Fruit fly (Drosophila melanogaster) whole organism, embryonic: ENCODE results near the gene InR.

Source experiments
- ATbp ChIP-seq: fragments of 200-800 bp; sonication (Bioruptor generic); optimal IDR thresholded peaks from 2 replicates; lab custom pipeline; 2017; ENCODE audit warnings: missing biosample characterization, mild to moderate bottlenecking, missing genetic modification characterization, missing genetic modification reagents
- Ada2b ChIP-seq: fragments of 200-800 bp; sonication (Bioruptor generic); IDR thresholded peaks from 2 replicates; pipeline ENCODE4 v1.3.6; 2022; ENCODE audit warnings: missing biosample characterization, missing genetic modification characterization
- Asciz ChIP-seq: fragments of 200-800 bp; sonication (Bioruptor generic); optimal IDR thresholded peaks from 2 replicates; lab custom pipeline; 2017; ENCODE audit warnings: missing biosample characterization, mild to moderate bottlenecking, missing genetic modification characterization, missing genetic modification reagents
- Awh ChIP-seq: fragments of 200-800 bp; sonication (Bioruptor generic); IDR thresholded peaks from 2 replicates; pipeline ENCODE4, ENCODE4 v1.3.6; 2022; ENCODE audit warnings: missing biosample characterization, missing genetic modification characterization
- Blimp-1 ChIP-seq: fragments of 200-800 bp; sonication (Bioruptor generic); optimal IDR thresholded peaks from 3 replicates; lab custom pipeline; 2018; ENCODE audit warnings: missing biosample characterization, missing genetic modification characterization, mild to moderate bottlenecking, moderate library complexity, missing genetic modification reagents
- CG10209 ChIP-seq: fragments of 200-800 bp; sonication (Bioruptor generic); optimal IDR thresholded peaks from 3 replicates; lab custom pipeline; 2017; ENCODE audit warnings: missing biosample characterization, mild to moderate bottlenecking, missing genetic modification characterization, missing genetic modification reagents
- CG10274 ChIP-seq: fragments of 200-800 bp; sonication (Bioruptor generic); optimal IDR thresholded peaks from 3 replicates; lab custom pipeline; 2017; ENCODE audit warnings: missing biosample characterization, mild to moderate bottlenecking, missing genetic modification characterization
- CG12219 ChIP-seq: fragments of 200-800 bp; sonication (Bioruptor generic); optimal IDR thresholded peaks from 3 replicates; lab custom pipeline; 2018; ENCODE audit warnings: missing biosample characterization, mild to moderate bottlenecking, missing genetic modification characterization
- CG12391 ChIP-seq: fragments of 200-800 bp; sonication (Bioruptor generic); optimal IDR thresholded peaks from 3 replicates; lab custom pipeline; 2018; ENCODE audit warnings: missing biosample characterization, mild to moderate bottlenecking, missing genetic modification characterization, moderate library complexity
- CG14014 ChIP-seq: fragments of 200-800 bp; sonication (Bioruptor generic); IDR thresholded peaks from 2 replicates; pipeline ENCODE4 v1.3.6; 2022; ENCODE audit warnings: missing biosample characterization, missing genetic modification characterization
- CG14050 ChIP-seq: fragments of 200-800 bp; sonication (Bioruptor generic); IDR thresholded peaks from 3 replicates; pipeline ENCODE4 v1.3.6; 2022; ENCODE audit warnings: missing biosample characterization, missing genetic modification characterization
- CG1529 ChIP-seq: fragments of 200-800 bp; sonication (Bioruptor generic); optimal IDR thresholded peaks from 3 replicates; lab custom pipeline; 2018; ENCODE audit warnings: missing biosample characterization, missing genetic modification characterization
- CG15514 ChIP-seq: fragments of 200-800 bp; sonication (Bioruptor generic); optimal IDR thresholded peaks from 3 replicates; lab custom pipeline; 2017; ENCODE audit warnings: missing biosample characterization, missing genetic modification characterization, mild to moderate bottlenecking, moderate library complexity, missing genetic modification reagents
- CG17359 ChIP-seq: fragments of 200-800 bp; sonication (Bioruptor generic); optimal IDR thresholded peaks from 3 replicates; lab custom pipeline; 2018; ENCODE audit warnings: missing biosample characterization, mild to moderate bottlenecking, missing genetic modification characterization, moderate library complexity
- CG2712 ChIP-seq: fragments of 200-800 bp; optimal IDR thresholded peaks from 3 replicates; lab custom pipeline; 2019; ENCODE audit warnings: missing biosample characterization, mild to moderate bottlenecking, missing genetic modification characterization, moderate library complexity
- CG31388 ChIP-seq: fragments of 200-800 bp; sonication (Bioruptor generic); optimal IDR thresholded peaks from 2 replicates; lab custom pipeline; 2016; ENCODE audit warnings: missing biosample characterization, missing genetic modification characterization
- CG3847 ChIP-seq: fragments of 200-800 bp; sonication (Bioruptor generic); IDR thresholded peaks from 2 replicates; pipeline ENCODE4 v1.3.6; 2022; ENCODE audit warnings: missing biosample characterization, missing genetic modification characterization
- CG43689 ChIP-seq: fragments of 200-800 bp; sonication (Bioruptor generic); IDR thresholded peaks from 2 replicates; pipeline ENCODE4 v1.3.6; 2022; ENCODE audit warnings: missing biosample characterization, missing genetic modification characterization
- CG8290 ChIP-seq, 3 experiments: fragments of 200-800 bp; sonication (Bioruptor generic); optimal IDR thresholded peaks; 2 replicates each; lab custom pipeline; 2016 to 2019; ENCODE audit warnings: missing biosample characterization in 3 of 3, missing genetic modification characterization in 3 of 3, mild to moderate bottlenecking in 2 of 3, moderate library complexity in 1 of 3
- CG8388 ChIP-seq: fragments of 200-800 bp; sonication (Bioruptor generic); optimal IDR thresholded peaks from 2 replicates; lab custom pipeline; 2019; ENCODE audit warnings: missing biosample characterization, mild to moderate bottlenecking, missing genetic modification characterization, moderate library complexity
- Dfd ChIP-seq, 2 experiments: fragments of >200 bp; optimal IDR thresholded peaks; 2 replicates each; lab custom pipeline; 2017; ENCODE audit warnings: missing biosample characterization in 2 of 2, missing genetic modification characterization in 2 of 2
- Drgx ChIP-seq: fragments of 200-800 bp; sonication (Bioruptor generic); IDR thresholded peaks from 2 replicates; pipeline ENCODE4 v1.3.6; 2022; ENCODE audit warnings: missing biosample characterization, missing genetic modification characterization
- Max ChIP-seq: fragments of 200-800 bp; sonication (Bioruptor generic); optimal IDR thresholded peaks from 2 replicates; lab custom pipeline; 2016; ENCODE audit warnings: missing biosample characterization, mild to moderate bottlenecking, missing genetic modification characterization
- Oli ChIP-seq: fragments of 200-800 bp; sonication (Bioruptor generic); optimal IDR thresholded peaks from 2 replicates; lab custom pipeline; 2018; ENCODE audit warnings: missing biosample characterization, mild to moderate bottlenecking, missing genetic modification characterization, moderate library complexity
- Rfx ChIP-seq: fragments of 200-800 bp; sonication (Bioruptor generic); IDR thresholded peaks from 2 replicates; pipeline ENCODE4 v1.3.6; 2022; ENCODE audit warnings: missing biosample characterization, missing genetic modification characterization
- Six4 ChIP-seq: fragments of 200-800 bp; sonication (Bioruptor generic); optimal IDR thresholded peaks from 2 replicates; lab custom pipeline; 2016; ENCODE audit warnings: missing biosample characterization, missing genetic modification characterization
- Sox102F ChIP-seq: fragments of 200-800 bp; sonication (Bioruptor generic); optimal IDR thresholded peaks from 2 replicates; lab custom pipeline; 2018; ENCODE audit warnings: missing biosample characterization, mild to moderate bottlenecking, missing genetic modification characterization, moderate library complexity
- Xbp1 ChIP-seq: fragments of 200-800 bp; sonication (Bioruptor generic); optimal IDR thresholded peaks from 3 replicates; lab custom pipeline; 2016; ENCODE audit warnings: missing biosample characterization, mild to moderate bottlenecking, missing genetic modification characterization
- dmrt99B ChIP-seq: fragments of 200-800 bp; sonication (Bioruptor generic); optimal IDR thresholded peaks from 2 replicates; lab custom pipeline; 2018; ENCODE audit warnings: missing biosample characterization, mild to moderate bottlenecking, missing genetic modification characterization, moderate library complexity
- dysf ChIP-seq: fragments of 200-800 bp; sonication (Bioruptor generic); IDR thresholded peaks from 3 replicates; pipeline ENCODE4 v1.3.6; 2022; ENCODE audit warnings: missing biosample characterization, missing genetic modification characterization
- fd3F ChIP-seq: fragments of 200-800 bp; sonication (Bioruptor generic); optimal IDR thresholded peaks from 2 replicates; lab custom pipeline; 2018; ENCODE audit warnings: missing biosample characterization, mild to moderate bottlenecking, missing genetic modification characterization, moderate library complexity
- gem ChIP-seq: fragments of 200-800 bp; sonication (Bioruptor generic); optimal IDR thresholded peaks from 2 replicates; lab custom pipeline; 2019; ENCODE audit warnings: missing biosample characterization, mild to moderate bottlenecking, missing genetic modification characterization, moderate library complexity
- gsb-n ChIP-seq: fragments of 200-800 bp; sonication (Bioruptor generic); optimal IDR thresholded peaks from 3 replicates; lab custom pipeline; 2018; ENCODE audit warnings: missing biosample characterization, mild to moderate bottlenecking, missing genetic modification characterization
- hkb ChIP-seq, 2 experiments: fragments of 200-800 bp in 1 of 2; fragments of >200 bp in 1 of 2; sonication (Bioruptor generic) in 1 of 2; IDR thresholded peaks in 1 of 2; optimal IDR thresholded peaks in 1 of 2; 2 replicates each; pipeline versions ENCODE4 v1.3.6 to Lab custom; 2017 to 2022; ENCODE audit warnings: missing biosample characterization in 1 of 2, missing genetic modification characterization in 1 of 2
- nau ChIP-seq: fragments of 200-800 bp; sonication (Bioruptor generic); optimal IDR thresholded peaks from 3 replicates; lab custom pipeline; 2017; ENCODE audit warnings: missing biosample characterization, mild to moderate bottlenecking, missing genetic modification characterization, missing genetic modification reagents
- pan ChIP-seq, 4 experiments: fragments of >200 bp in 3 of 4; fragments of 200-800 bp in 1 of 4; sonication (Bioruptor generic) in 1 of 4; optimal IDR thresholded peaks in 3 of 4; IDR thresholded peaks in 1 of 4; 2 replicates each; pipeline versions ENCODE4 v1.3.6 to Lab custom; 2017 to 2022; ENCODE audit warnings: missing biosample characterization in 2 of 4, missing genetic modification characterization in 2 of 4, mixed read lengths in 1 of 4
- phol ChIP-seq: fragments of 200-800 bp; sonication (Bioruptor generic); optimal IDR thresholded peaks from 3 replicates; lab custom pipeline; 2018; ENCODE audit warnings: missing biosample characterization, mild to moderate bottlenecking, missing genetic modification characterization, moderate library complexity
- prd ChIP-seq, 3 experiments: fragments of >200 bp in 2 of 3; fragments of 200-800 bp in 1 of 3; sonication (Bioruptor generic) in 1 of 3; optimal IDR thresholded peaks in 2 of 3; IDR thresholded peaks in 1 of 3; 2 replicates in 2 of 3; 3 replicates in 1 of 3; pipeline versions ENCODE4 v1.3.6 to Lab custom; 2017 to 2022; ENCODE audit warnings: missing biosample characterization in 1 of 3, missing genetic modification characterization in 1 of 3
- sens ChIP-seq: fragments of 200-800 bp; sonication (Bioruptor generic); peaks from one replicate; lab custom pipeline; 2016; ENCODE audit warnings: missing biosample characterization, missing genetic modification characterization
- ssp ChIP-seq: fragments of 200-800 bp; sonication (Bioruptor generic); IDR thresholded peaks from 2 replicates; pipeline ENCODE4 v1.3.6; 2022; ENCODE audit warnings: missing biosample characterization, missing genetic modification characterization
- unc-4 ChIP-seq: fragments of 200-800 bp; sonication (Bioruptor generic); IDR thresholded peaks from 2 replicates; pipeline ENCODE4 v1.3.6; 2022; ENCODE audit warnings: missing biosample characterization, missing genetic modification characterization; ENCODE audit not compliant: partially characterized antibody
- zfh1 ChIP-seq: fragments of 200-800 bp; sonication (Bioruptor generic); IDR thresholded peaks from 3 replicates; pipeline ENCODE4 v1.3.6; 2022; ENCODE audit warnings: missing biosample characterization, missing genetic modification characterization

InR gene

DNA sequence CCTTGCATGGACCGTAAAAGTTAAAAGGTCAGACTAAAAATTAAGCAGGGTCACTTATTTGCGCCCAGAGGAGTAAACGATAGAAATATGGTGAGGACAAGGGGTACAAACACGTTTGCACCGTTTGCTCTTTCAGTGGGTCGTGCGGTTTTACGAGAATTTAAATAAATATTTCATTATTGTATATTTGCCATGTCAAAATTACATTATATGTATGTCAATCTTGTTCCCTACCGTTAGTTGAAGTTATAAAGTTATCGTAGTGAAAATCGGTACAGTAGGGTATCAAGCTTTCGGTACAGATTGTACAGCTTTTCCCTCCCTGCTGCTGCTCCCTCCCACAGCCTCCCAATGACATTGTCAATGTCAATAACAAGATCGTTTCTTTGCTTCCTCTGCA, 21.2 kb downstream of the InR start (continued):
- TF ChIP-seq ssp (GFP tag; lab: Robert Waterston, UW): 0 out of 2 replicates have a peak, but pooled peaks have one; percentile 13
- peak; percentile 65; the same call in 1 of the 2 replicates for TF ChIP-seq Drgx (GFP tag; lab: Robert Waterston, UW)
- no peak for TF ChIP-seq CG15514 (GFP tag; lab: Kevin White, UChicago)
- TF ChIP-seq hkb (optimal IDR thresholded peaks at IDR 0.05; lab: Kevin White, UChicago): no peak
- 0 out of 2 replicates have a peak, but pooled peaks have one; percentile 22 for TF ChIP-seq hkb (GFP tag; IDR thresholded peaks at IDR 0.05; lab: Robert Waterston, UW)
- 0 out of 2 replicates have a peak, but pooled peaks have one; percentile 19 for TF ChIP-seq Awh
- peak; percentile 59 for TF ChIP-seq nau (GFP tag; lab: Kevin White, UChicago)
- TF ChIP-seq CG14050 (GFP tag; lab: Robert Waterston, UW): peak; percentile 46; the same call in 1 of the 3 replicates
- peak; percentile 53 for TF ChIP-seq gem
- TF ChIP-seq dysf (GFP tag; lab: Robert Waterston, UW): peak; percentile 46; the same call in 1 of the 3 replicates
- TF ChIP-seq dmrt99B (tag; lab: Kevin White, UChicago): peak; percentile 52
- TF ChIP-seq Blimp-1 (GFP tag; lab: Kevin White, UChicago): peak; percentile 34
- TF ChIP-seq pan (optimal IDR thresholded peaks at IDR 0.05; lab: Kevin White, UChicago): no peak
- TF ChIP-seq pan (GFP tag; optimal IDR thresholded peaks at IDR 0.05 in 1 of 2, IDR thresholded peaks at IDR 0.05 in 1 of 2): peak in 1 of 2 experiments; percentile 25
- 0 out of 2 replicates have a peak, but pooled peaks have one; percentile 6 for TF ChIP-seq Rfx (GFP tag; lab: Robert Waterston, UW)
- peak; percentile 23 for TF ChIP-seq CG12219 (GFP tag; lab: Kevin White, UChicago)
- TF ChIP-seq CG12391 (tag; lab: Kevin White, UChicago): peak; percentile 31
- no peak for TF ChIP-seq Max (GFP tag; lab: Kevin White, UChicago)
- peak; percentile 64; the same call in 1 of the 2 replicates for TF ChIP-seq Ada2b (GFP tag; lab: Robert Waterston, UW)
- TF ChIP-seq fd3F: no peak
- TF ChIP-seq Oli: peak; percentile 43
- TF ChIP-seq zfh1 (GFP tag; lab: Robert Waterston, UW): no peak
- TF ChIP-seq Asciz: peak; percentile 17
- TF ChIP-seq CG17359 (tag; lab: Kevin White, UChicago): peak; percentile 25
- TF ChIP-seq prd (optimal IDR thresholded peaks at IDR 0.05; lab: Kevin White, UChicago): no peak
- TF ChIP-seq prd (GFP tag; IDR thresholded peaks at IDR 0.05; lab: Robert Waterston, UW): peak; percentile 44; the same call in 2 of the 3 replicates
- peak; percentile 10 for TF ChIP-seq CG10274 (GFP tag; lab: Kevin White, UChicago)
- 0 out of 2 replicates have a peak, but pooled peaks have one; percentile 20 for TF ChIP-seq CG3847 (GFP tag; lab: Robert Waterston, UW)
- TF ChIP-seq CG43689 (GFP tag; lab: Robert Waterston, UW): no peak
- peak; percentile 14 for TF ChIP-seq CG8388
- 0 out of 2 replicates have a peak, but pooled peaks have one; percentile 17 for TF ChIP-seq CG14014 (GFP tag; lab: Robert Waterston, UW)
- peak; percentile 14 for TF ChIP-seq Xbp1 (GFP tag; lab: Kevin White, UChicago)
- no peak for TF ChIP-seq CG8290 (GFP tag; optimal IDR thresholded peaks at IDR 0.05; lab: Kevin White, UChicago)
- peak in 1 of 2 experiments; percentile 40 for TF ChIP-seq CG8290 (tag; optimal IDR thresholded peaks at IDR 0.05; lab: Kevin White, UChicago)
- no peak for TF ChIP-seq unc-4
- TF ChIP-seq CG31388 (GFP tag; lab: Kevin White, UChicago): no peak
- no peak for TF ChIP-seq gsb-n (tag; lab: Kevin White, UChicago)
- TF ChIP-seq Sox102F: peak; percentile 60
- no peak for TF ChIP-seq Dfd (GFP tag; optimal IDR thresholded peaks at IDR 0.05; lab: Kevin White, UChicago)
- TF ChIP-seq phol (tag; lab: Kevin White, UChicago): peak; percentile 48
- peak; percentile 28 for TF ChIP-seq CG1529 (GFP tag; lab: Kevin White, UChicago)
- peak; percentile 34 for TF ChIP-seq CG2712 (tag; lab: Kevin White, UChicago)
- TF ChIP-seq sens: peak; percentile 88
- peak; percentile 49 for TF ChIP-seq ATbp (GFP tag; lab: Kevin White, UChicago)
- peak; percentile 6 for TF ChIP-seq CG10209
- no peak for TF ChIP-seq Six4 (GFP tag; lab: Kevin White, UChicago)
